Worm (Caenorhabditis elegans) whole organism, L4 larva: ENCODE results near the gene ZK662.2.

ENCODE experiments used
- F44E2.7 ChIP-seq: fragments of 200-800 bp; sonication (Bioruptor generic); IDR thresholded peaks from 2 replicates; pipeline ENCODE4 v2.1.2; 2022; ENCODE audit warnings: missing genetic modification characterization, missing compliant biosample characterization
- Y105C5A.15 ChIP-seq: fragments of 200-800 bp; sonication (Bioruptor generic); IDR thresholded peaks from 2 replicates; pipeline ENCODE4 v1.3.6; 2022; ENCODE audit warnings: missing genetic modification characterization, missing compliant biosample characterization
- Y48G9A.11 ChIP-seq: fragments of 200-800 bp; sonication (Bioruptor generic); IDR thresholded peaks from 2 replicates; pipeline ENCODE4 v1.3.6; 2022; ENCODE audit warnings: missing genetic modification reagents, missing genetic modification characterization, missing compliant biosample characterization
- Y5F2A.4 ChIP-seq: fragments of 200-800 bp; sonication (Bioruptor generic); optimal IDR thresholded peaks from 2 replicates; lab custom pipeline; 2018; ENCODE audit warnings: mild to moderate bottlenecking, missing genetic modification characterization, missing compliant biosample characterization
- ceh-28 ChIP-seq: fragments of 150-350 bp; optimal IDR thresholded peaks from 2 replicates; lab custom pipeline; 2014; ENCODE audit warnings: missing biosample characterization, missing genetic modification reagents, missing genetic modification characterization
- ceh-32 ChIP-seq: sonication (generic microtip); optimal IDR thresholded peaks from 2 replicates; lab custom pipeline; 2016; ENCODE audit warnings: mild to moderate bottlenecking, missing genetic modification characterization, missing compliant biosample characterization; ENCODE audit not compliant: poor library complexity
- ceh-44 ChIP-seq: fragments of 200-800 bp; sonication (Bioruptor generic); IDR thresholded peaks from 2 replicates; pipeline ENCODE4 v1.3.6; 2022; ENCODE audit warnings: missing genetic modification reagents, missing genetic modification characterization, missing compliant biosample characterization
- ceh-82 ChIP-seq: sonication (generic microtip); optimal IDR thresholded peaks from 2 replicates; lab custom pipeline; 2017; ENCODE audit warnings: missing biosample characterization, missing genetic modification characterization
- ces-1 ChIP-seq: fragments of 150-350 bp; sonication (generic microtip); optimal IDR thresholded peaks from 4 replicates; lab custom pipeline; 2014; ENCODE audit warnings: missing biosample characterization, missing genetic modification reagents, missing genetic modification characterization
- daf-8 ChIP-seq: fragments of 200-800 bp; sonication (Bioruptor generic); IDR thresholded peaks from 2 replicates; pipeline ENCODE4 v1.3.6; 2022; ENCODE audit warnings: missing genetic modification characterization, missing compliant biosample characterization
- dmd-6 ChIP-seq: fragments of 200-800 bp; sonication (Bioruptor generic); IDR thresholded peaks from 2 replicates; pipeline ENCODE4 v1.3.6; 2022; ENCODE audit warnings: missing genetic modification reagents, missing genetic modification characterization, missing compliant biosample characterization
- dmd-8 ChIP-seq: fragments of 200-800 bp; sonication (Bioruptor generic); IDR thresholded peaks from 2 replicates; pipeline ENCODE4 v1.3.6; 2022; ENCODE audit warnings: missing genetic modification characterization, missing compliant biosample characterization
- dmd-9 ChIP-seq: fragments of 200-800 bp; sonication (Bioruptor generic); IDR thresholded peaks from 2 replicates; pipeline ENCODE4 v1.3.6; 2022; ENCODE audit warnings: missing genetic modification reagents, missing genetic modification characterization, missing compliant biosample characterization
- duxl-1 ChIP-seq: sonication (generic microtip); optimal IDR thresholded peaks from 2 replicates; lab custom pipeline; 2016; ENCODE audit warnings: mild to moderate bottlenecking, missing genetic modification characterization, moderate library complexity, missing compliant biosample characterization; ENCODE audit not compliant: poor library complexity
- fkh-10 ChIP-seq: fragments of 150-350 bp; optimal IDR thresholded peaks from 2 replicates; lab custom pipeline; 2014; ENCODE audit warnings: missing biosample characterization, missing genetic modification reagents, missing genetic modification characterization
- fos-1 ChIP-seq: fragments of 150-350 bp; optimal IDR thresholded peaks from 2 replicates; lab custom pipeline; 2014; ENCODE audit warnings: missing biosample characterization, missing genetic modification characterization
- hlh-30 ChIP-seq: sonication (generic microtip); optimal IDR thresholded peaks from 2 replicates; lab custom pipeline; 2017; ENCODE audit warnings: antibody characterized with exemption, mild to moderate bottlenecking, missing genetic modification characterization, missing compliant biosample characterization; ENCODE audit not compliant: insufficient read depth
- lin-1 ChIP-seq: fragments of 200-800 bp; sonication (Bioruptor generic); IDR thresholded peaks from 2 replicates; pipeline ENCODE4 v1.3.6; 2022; ENCODE audit warnings: missing genetic modification reagents, missing genetic modification characterization, missing compliant biosample characterization
- lsy-2 ChIP-seq, 2 experiments: fragments of 150-350 bp in 1 of 2; sonication (generic microtip) in 1 of 2; optimal IDR thresholded peaks; 2 replicates each; lab custom pipeline; 2014 to 2017; ENCODE audit warnings: missing biosample characterization in 2 of 2, missing genetic modification characterization in 2 of 2
- madf-9 ChIP-seq: fragments of 200-800 bp; sonication (Bioruptor generic); conservative IDR thresholded peaks from 2 replicates; pipeline ENCODE4 v1.3.6; 2022; ENCODE audit warnings: missing genetic modification reagents, missing genetic modification characterization, missing compliant biosample characterization
- mxl-2 ChIP-seq: fragments of 200-800 bp; sonication (Bioruptor generic); conservative IDR thresholded peaks from 2 replicates; pipeline ENCODE4 v1.3.6; 2022; ENCODE audit warnings: missing genetic modification reagents, missing genetic modification characterization, missing compliant biosample characterization
- nhr-11 ChIP-seq: fragments of 150-350 bp; optimal IDR thresholded peaks from 2 replicates; lab custom pipeline; 2014; ENCODE audit warnings: missing biosample characterization, missing genetic modification characterization
- nhr-111 ChIP-seq: fragments of 200-800 bp; sonication (Bioruptor generic); optimal IDR thresholded peaks from 2 replicates; lab custom pipeline; 2018; ENCODE audit warnings: mild to moderate bottlenecking, missing genetic modification characterization, missing compliant biosample characterization
- nhr-41 ChIP-seq: fragments of 200-800 bp; sonication (Bioruptor generic); IDR thresholded peaks from 2 replicates; pipeline ENCODE4 v1.3.6; 2022; ENCODE audit warnings: missing genetic modification reagents, missing genetic modification characterization, missing compliant biosample characterization
- php-3 ChIP-seq: fragments of 200-800 bp; sonication (Bioruptor generic); IDR thresholded peaks from 2 replicates; pipeline ENCODE4 v1.3.6; 2022; ENCODE audit warnings: missing genetic modification reagents, missing genetic modification characterization, missing compliant biosample characterization
- pqm-1 ChIP-seq: sonication (generic microtip); optimal IDR thresholded peaks from 2 replicates; lab custom pipeline; 2017; ENCODE audit warnings: missing biosample characterization, missing genetic modification characterization
- skn-1 ChIP-seq: fragments of 150-350 bp; optimal IDR thresholded peaks from 2 replicates; lab custom pipeline; 2014; ENCODE audit warnings: missing biosample characterization, missing genetic modification characterization
- snpc-4 ChIP-seq: fragments of 150-350 bp; optimal IDR thresholded peaks from 2 replicates; lab custom pipeline; 2014; ENCODE audit warnings: missing biosample characterization, missing genetic modification characterization
- tra-1 ChIP-seq: fragments of 200-800 bp; sonication (Bioruptor generic); IDR thresholded peaks from 2 replicates; pipeline ENCODE4 v1.3.6; 2022; ENCODE audit warnings: missing genetic modification reagents, missing genetic modification characterization, missing compliant biosample characterization
- unc-130 ChIP-seq: sonication (generic microtip); optimal IDR thresholded peaks from 2 replicates; lab custom pipeline; 2016; ENCODE audit warnings: missing genetic modification reagents, missing genetic modification characterization, missing compliant biosample characterization
- zfp-2 ChIP-seq: sonication (generic microtip); optimal IDR thresholded peaks from 2 replicates; lab custom pipeline; 2016; ENCODE audit warnings: mild to moderate bottlenecking, missing genetic modification characterization, missing compliant biosample characterization
- zip-2 ChIP-seq: fragments of 150-350 bp; optimal IDR thresholded peaks from 2 replicates; lab custom pipeline; 2014; ENCODE audit warnings: missing biosample characterization, missing genetic modification characterization
- ztf-11 ChIP-seq: fragments of 150-350 bp; optimal IDR thresholded peaks from 2 replicates; lab custom pipeline; 2014; ENCODE audit warnings: missing biosample characterization, missing genetic modification characterization
- ztf-7 ChIP-seq: fragments of 150-350 bp; optimal IDR thresholded peaks from 2 replicates; lab custom pipeline; 2014; ENCODE audit warnings: missing biosample characterization, missing genetic modification characterization

ZK662.2 gene

DNA sequence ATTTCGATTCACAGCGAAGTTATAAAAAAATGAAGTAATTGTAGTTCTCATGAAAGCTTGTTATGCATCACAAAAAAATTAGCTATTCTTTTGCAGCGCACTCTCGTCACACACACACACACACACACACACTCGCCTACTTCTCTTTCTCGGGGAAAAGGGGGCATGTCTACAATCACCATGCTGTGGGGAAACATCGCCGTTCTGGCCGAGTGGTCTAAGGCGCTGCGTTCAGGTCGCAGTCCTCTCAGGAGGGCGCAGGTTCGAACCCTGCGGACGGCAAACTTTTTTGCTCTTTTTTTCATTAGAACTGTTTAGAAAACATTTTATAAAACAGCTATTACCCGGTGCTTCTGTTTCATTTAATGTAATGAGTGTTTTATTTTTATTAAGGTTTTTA, 45.4 kb downstream of the ZK662.2 start (continued):
- TF ChIP-seq duxl-1: peak; percentile 82
- peak; percentile 86 for TF ChIP-seq Y105C5A.15 (GFP tag; lab: Robert Waterston, UW)
- no peak for TF ChIP-seq pqm-1 (tag; lab: Kevin White, UChicago)
- peak; percentile 75 for TF ChIP-seq tra-1 (GFP tag; lab: Robert Waterston, UW)
- peak; percentile 82 for TF ChIP-seq madf-9 (GFP tag; lab: Robert Waterston, UW)
- peak; percentile 81; the same call in 1 of the 2 replicates for TF ChIP-seq daf-8
- peak; percentile 62; the same call in 1 of the 2 replicates for TF ChIP-seq F44E2.7 (GFP tag; lab: Robert Waterston, UW)
- no peak for TF ChIP-seq snpc-4 (tag; lab: Kevin White, UChicago)
- TF ChIP-seq nhr-11 (tag; lab: Kevin White, UChicago): peak; percentile 30
- TF ChIP-seq unc-130 (GFP tag; lab: Kevin White, UChicago): peak; percentile 21

DNA sequence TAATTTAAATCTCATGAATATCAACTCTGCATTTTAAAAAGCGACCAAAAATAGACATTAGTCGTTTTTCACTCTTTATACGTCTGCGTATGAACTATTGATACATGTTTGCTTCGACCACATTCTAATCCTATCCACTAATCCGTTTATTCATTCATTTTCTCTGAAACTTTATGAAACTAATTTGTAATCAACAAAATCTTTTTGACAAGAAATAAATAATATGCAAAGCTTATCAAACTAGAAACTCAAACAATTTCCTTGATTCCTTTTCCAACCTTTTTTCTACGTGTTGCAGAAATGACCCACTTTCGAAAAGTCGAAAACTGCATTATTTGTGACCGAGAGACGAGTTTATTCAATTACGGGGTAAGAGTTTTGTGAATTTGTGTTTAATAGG, 45.8 kb downstream of the ZK662.2 start, which contains the start of gene nhr-255:
Gene nhr-255, plus strand, starts transcription at position 301 of the 400 bp plus-strand sequence.
- TF ChIP-seq fkh-10 (GFP tag; lab: Kevin White, UChicago) (no peak), php-3 (GFP tag; lab: Robert Waterston, UW) (no peak), Y48G9A.11 (GFP tag; lab: Robert Waterston, UW) (no peak), ceh-44 (no peak), ztf-11 (tag; lab: Kevin White, UChicago) (no peak), nhr-41 (GFP tag; lab: Robert Waterston, UW) (no peak), hlh-30 (tag; lab: Kevin White, UChicago) (no peak), skn-1 (no peak), zfp-2 (tag; lab: Kevin White, UChicago) (no peak)

DNA sequence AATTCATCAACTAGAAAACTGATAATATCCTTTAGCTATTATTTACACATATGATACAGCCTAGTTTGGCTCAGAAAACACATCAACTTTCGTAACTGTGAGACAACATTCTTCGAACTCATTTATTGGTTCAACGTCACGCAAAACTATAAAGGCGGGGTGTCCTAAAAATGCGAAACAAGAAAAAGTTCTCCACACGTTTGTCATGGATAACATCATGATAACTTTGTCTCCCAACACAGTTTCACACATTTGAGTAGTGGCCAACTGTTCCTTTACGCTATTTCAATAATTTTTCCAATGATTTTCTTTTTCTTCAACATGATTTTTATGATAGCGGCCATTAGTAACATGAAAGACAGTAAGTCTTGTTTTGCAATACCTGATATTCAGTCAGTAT, 50.2 kb downstream of the ZK662.2 start, which contains the start of gene srxa-9:
Gene srxa-9, plus strand, starts transcription at position 301 of the 400 bp plus-strand sequence.
- TF ChIP-seq ceh-32: no peak
- TF ChIP-seq fos-1 (tag; lab: Kevin White, UChicago): no peak
- no peak for TF ChIP-seq zip-2 (tag; lab: Kevin White, UChicago)
- TF ChIP-seq ceh-28: no peak
- no peak for TF ChIP-seq mxl-2 (GFP tag; lab: Robert Waterston, UW)
- no peak for TF ChIP-seq unc-130 (GFP tag; lab: Kevin White, UChicago)
- no peak for TF ChIP-seq dmd-6 (GFP tag; lab: Robert Waterston, UW)
- no peak for TF ChIP-seq dmd-9 (GFP tag; lab: Robert Waterston, UW)
- no peak for TF ChIP-seq fkh-10 (GFP tag; lab: Kevin White, UChicago)
- no peak for TF ChIP-seq dmd-8 (GFP tag; lab: Robert Waterston, UW)
- no peak for TF ChIP-seq nhr-111 (GFP tag; lab: Kevin White, UChicago)
- TF ChIP-seq pqm-1 (tag; lab: Kevin White, UChicago): no peak
- no peak for TF ChIP-seq ces-1 (GFP tag; lab: Kevin White, UChicago)
- TF ChIP-seq ceh-82: no peak
- TF ChIP-seq Y5F2A.4 (GFP tag; lab: Kevin White, UChicago): no peak
- TF ChIP-seq lin-1 (GFP tag; lab: Robert Waterston, UW): no peak
- no peak for TF ChIP-seq ztf-7 (tag; lab: Kevin White, UChicago)
- no peak for TF ChIP-seq lsy-2 (tag; optimal IDR thresholded peaks at IDR 0.05; lab: Kevin White, UChicago)
